Worm (Caenorhabditis elegans) whole organism, L4 larva: ENCODE measurements around the gene pat-9.

Experiments used
- Y5F2A.4 ChIP-seq: fragments of 200-800 bp; sonication (Bioruptor generic); optimal IDR thresholded peaks from 2 replicates; lab custom pipeline; 2018; ENCODE audit warnings: mild to moderate bottlenecking, missing genetic modification characterization, missing compliant biosample characterization
- aha-1 ChIP-seq: fragments of 150-350 bp; peaks from one replicate; lab custom pipeline; 2014; ENCODE audit warnings: missing biosample characterization, missing genetic modification characterization
- ceh-44 ChIP-seq: fragments of 200-800 bp; sonication (Bioruptor generic); IDR thresholded peaks from 2 replicates; pipeline ENCODE4 v1.3.6; 2022; ENCODE audit warnings: missing genetic modification reagents, missing genetic modification characterization, missing compliant biosample characterization
- daf-16 ChIP-seq, 3 experiments: sonication (generic microtip); optimal IDR thresholded peaks; 2 replicates each; lab custom pipeline; 2016 to 2017; ENCODE audit warnings: missing genetic modification characterization in 3 of 3, missing genetic modification reagents in 3 of 3, mild to moderate bottlenecking in 2 of 3, missing compliant biosample characterization in 2 of 3, missing biosample characterization in 1 of 3, moderate library complexity in 1 of 3
- daf-19 ChIP-seq: fragments of 200-800 bp; sonication (Bioruptor generic); conservative IDR thresholded peaks from 2 replicates; pipeline ENCODE4 v1.3.6; 2022; ENCODE audit warnings: missing genetic modification characterization, missing compliant biosample characterization
- dmd-6 ChIP-seq: fragments of 200-800 bp; sonication (Bioruptor generic); IDR thresholded peaks from 2 replicates; pipeline ENCODE4 v1.3.6; 2022; ENCODE audit warnings: missing genetic modification reagents, missing genetic modification characterization, missing compliant biosample characterization
- dmd-8 ChIP-seq: fragments of 200-800 bp; sonication (Bioruptor generic); IDR thresholded peaks from 2 replicates; pipeline ENCODE4 v1.3.6; 2022; ENCODE audit warnings: missing genetic modification characterization, missing compliant biosample characterization
- dmd-9 ChIP-seq: fragments of 200-800 bp; sonication (Bioruptor generic); IDR thresholded peaks from 2 replicates; pipeline ENCODE4 v1.3.6; 2022; ENCODE audit warnings: missing genetic modification reagents, missing genetic modification characterization, missing compliant biosample characterization
- egl-27 ChIP-seq: sonication (generic microtip); optimal IDR thresholded peaks from 3 replicates; lab custom pipeline; 2017; ENCODE audit warnings: missing biosample characterization, missing genetic modification reagents, missing genetic modification characterization
- fkh-10 ChIP-seq: fragments of 150-350 bp; optimal IDR thresholded peaks from 2 replicates; lab custom pipeline; 2014; ENCODE audit warnings: missing biosample characterization, missing genetic modification reagents, missing genetic modification characterization
- fos-1 ChIP-seq: fragments of 150-350 bp; optimal IDR thresholded peaks from 2 replicates; lab custom pipeline; 2014; ENCODE audit warnings: missing biosample characterization, missing genetic modification characterization
- gei-8 ChIP-seq: fragments of 200-800 bp; sonication (Bioruptor generic); optimal IDR thresholded peaks from 2 replicates; lab custom pipeline; 2018; ENCODE audit warnings: mild to moderate bottlenecking, missing genetic modification characterization, missing compliant biosample characterization
- hlh-11 ChIP-seq: fragments of 200-800 bp; sonication (Bioruptor generic); optimal IDR thresholded peaks from 2 replicates; lab custom pipeline; 2018; ENCODE audit warnings: mild to moderate bottlenecking, missing genetic modification characterization, missing compliant biosample characterization
- hlh-30 ChIP-seq: sonication (generic microtip); optimal IDR thresholded peaks from 2 replicates; lab custom pipeline; 2017; ENCODE audit warnings: antibody characterized with exemption, mild to moderate bottlenecking, missing genetic modification characterization, missing compliant biosample characterization; ENCODE audit not compliant: insufficient read depth
- jun-1 ChIP-seq: fragments of 150-350 bp; optimal IDR thresholded peaks from 2 replicates; lab custom pipeline; 2014; ENCODE audit warnings: missing biosample characterization, missing genetic modification reagents, missing genetic modification characterization
- lim-7 ChIP-seq: fragments of 200-800 bp; sonication (Bioruptor generic); IDR thresholded peaks from 2 replicates; pipeline ENCODE4 v1.3.6; 2022; ENCODE audit warnings: missing genetic modification characterization, missing compliant biosample characterization
- lin-1 ChIP-seq: fragments of 200-800 bp; sonication (Bioruptor generic); IDR thresholded peaks from 2 replicates; pipeline ENCODE4 v1.3.6; 2022; ENCODE audit warnings: missing genetic modification reagents, missing genetic modification characterization, missing compliant biosample characterization
- lin-29 ChIP-seq: fragments of 200-800 bp; sonication (Bioruptor generic); IDR thresholded peaks from 2 replicates; pipeline ENCODE4 v1.3.6; 2022; ENCODE audit warnings: missing genetic modification reagents, missing genetic modification characterization, missing compliant biosample characterization
- lsy-2 ChIP-seq, 2 experiments: fragments of 150-350 bp in 1 of 2; sonication (generic microtip) in 1 of 2; optimal IDR thresholded peaks; 2 replicates each; lab custom pipeline; 2014 to 2017; ENCODE audit warnings: missing biosample characterization in 2 of 2, missing genetic modification characterization in 2 of 2
- madf-9 ChIP-seq: fragments of 200-800 bp; sonication (Bioruptor generic); conservative IDR thresholded peaks from 2 replicates; pipeline ENCODE4 v1.3.6; 2022; ENCODE audit warnings: missing genetic modification reagents, missing genetic modification characterization, missing compliant biosample characterization
- mdl-1 ChIP-seq, 2 experiments: fragments of 150-350 bp in 1 of 2; sonication (generic microtip) in 1 of 2; optimal IDR thresholded peaks; 2 replicates each; lab custom pipeline; 2014 to 2017; ENCODE audit warnings: missing biosample characterization in 2 of 2, missing genetic modification characterization in 2 of 2
- mdt-29 ChIP-seq: fragments of 200-800 bp; sonication (Bioruptor generic); IDR thresholded peaks from 2 replicates; pipeline ENCODE4 v1.3.6; 2022; ENCODE audit warnings: missing genetic modification reagents, missing genetic modification characterization, missing compliant biosample characterization
- mxl-3 ChIP-seq: fragments of 200-800 bp; sonication (Bioruptor generic); optimal IDR thresholded peaks from 2 replicates; lab custom pipeline; 2018; ENCODE audit warnings: mild to moderate bottlenecking, missing genetic modification characterization, missing compliant biosample characterization
- nhr-111 ChIP-seq: fragments of 200-800 bp; sonication (Bioruptor generic); optimal IDR thresholded peaks from 2 replicates; lab custom pipeline; 2018; ENCODE audit warnings: mild to moderate bottlenecking, missing genetic modification characterization, missing compliant biosample characterization
- nhr-25 ChIP-seq: sonication (generic microtip); optimal IDR thresholded peaks from 2 replicates; lab custom pipeline; 2017; ENCODE audit warnings: missing genetic modification characterization, mild to moderate bottlenecking, missing compliant biosample characterization, antibody characterized with exemption, moderate library complexity, borderline replicate concordance; ENCODE audit not compliant: insufficient read depth
- nhr-28 ChIP-seq: fragments of 150-350 bp; optimal IDR thresholded peaks from 2 replicates; lab custom pipeline; 2014; ENCODE audit warnings: missing biosample characterization, missing genetic modification characterization
- nhr-48 ChIP-seq: sonication (generic microtip); optimal IDR thresholded peaks from 2 replicates; lab custom pipeline; 2016; ENCODE audit warnings: mild to moderate bottlenecking, missing genetic modification characterization, missing compliant biosample characterization
- rbr-2 ChIP-seq: sonication (generic microtip); optimal IDR thresholded peaks from 2 replicates; lab custom pipeline; 2016; ENCODE audit warnings: missing genotype, missing genetic modification characterization, missing compliant biosample characterization
- saeg-2 ChIP-seq: fragments of 200-800 bp; sonication (Bioruptor generic); IDR thresholded peaks from 2 replicates; pipeline ENCODE4 v1.3.6; 2022; ENCODE audit warnings: missing genetic modification reagents, missing genetic modification characterization, missing compliant biosample characterization
- set-16 ChIP-seq: fragments of 200-800 bp; sonication (Bioruptor generic); IDR thresholded peaks from 2 replicates; pipeline ENCODE4 v1.3.6; 2022; ENCODE audit warnings: missing genetic modification reagents, missing genetic modification characterization, missing compliant biosample characterization
- snpc-1.2 ChIP-seq: fragments of 200-800 bp; sonication (Bioruptor generic); IDR thresholded peaks from 2 replicates; pipeline ENCODE4 v1.3.6; 2022; ENCODE audit warnings: missing genetic modification reagents, missing genetic modification characterization, missing compliant biosample characterization
- snpc-4 ChIP-seq: fragments of 150-350 bp; optimal IDR thresholded peaks from 2 replicates; lab custom pipeline; 2014; ENCODE audit warnings: missing biosample characterization, missing genetic modification characterization
- spr-1 ChIP-seq: sonication (generic microtip); optimal IDR thresholded peaks from 2 replicates; lab custom pipeline; 2016; ENCODE audit warnings: mild to moderate bottlenecking, missing genetic modification characterization, missing compliant biosample characterization
- unc-130 ChIP-seq: sonication (generic microtip); optimal IDR thresholded peaks from 2 replicates; lab custom pipeline; 2016; ENCODE audit warnings: missing genetic modification reagents, missing genetic modification characterization, missing compliant biosample characterization
- vab-7 ChIP-seq: fragments of 200-800 bp; sonication (Bioruptor generic); IDR thresholded peaks from 2 replicates; pipeline ENCODE4 v1.3.6; 2022; ENCODE audit warnings: missing genetic modification reagents, missing genetic modification characterization, missing compliant biosample characterization

The pat-9 gene

ce11 chrX:16558776-16559175 lies 22.1 kb downstream of the pat-9 start (continued):
- TF ChIP-seq hlh-30 (tag; lab: Kevin White, UChicago) (peak; percentile 34), daf-16 (GFP tag; optimal IDR thresholded peaks at IDR 0.05; lab: Kevin White, UChicago) (peak in 1 of 2 experiments; percentile 46), daf-16 (tag; optimal IDR thresholded peaks at IDR 0.05; lab: Kevin White, UChicago) (peak; percentile 44), egl-27 (no peak), spr-1 (no peak), nhr-25 (tag; lab: Kevin White, UChicago) (no peak), vab-7 (peak; percentile 66), unc-130 (GFP tag; lab: Kevin White, UChicago) (peak; percentile 9), dmd-9 (GFP tag; lab: Robert Waterston, UW) (no peak), dmd-8 (0 out of 2 replicates have a peak, but pooled peaks have one; percentile 54), dmd-6 (GFP tag; lab: Robert Waterston, UW) (peak; percentile 47), daf-19 (0 out of 2 replicates have a peak, but pooled peaks have one; percentile 19), lim-7 (GFP tag; lab: Robert Waterston, UW) (peak; percentile 69), lin-1 (peak; percentile 50; the same call in 1 of the 2 replicates)

- TF ChIP-seq ceh-44 (GFP tag; lab: Robert Waterston, UW) (no peak), mxl-3 (GFP tag; lab: Kevin White, UChicago) (peak; percentile 13), gei-8 (GFP tag; lab: Kevin White, UChicago) (no peak), mdl-1 (tag; optimal IDR thresholded peaks at IDR 0.05; lab: Kevin White, UChicago) (peak in 1 of 2 experiments; percentile 52), hlh-11 (tag; lab: Kevin White, UChicago) (peak; percentile 5), aha-1 (tag; lab: Kevin White, UChicago) (peak; percentile 69), nhr-28 (tag; lab: Kevin White, UChicago) (peak; percentile 41)
Observed at ce11 chrX:16559387-16559786, 22.7 kb downstream of the pat-9 start.

- peak; percentile 30 for TF ChIP-seq nhr-28 (tag; lab: Kevin White, UChicago)
- peak; percentile 25 for TF ChIP-seq hlh-30 (tag; lab: Kevin White, UChicago)
- no peak for TF ChIP-seq lsy-2 (tag; optimal IDR thresholded peaks at IDR 0.05; lab: Kevin White, UChicago)
- no peak for TF ChIP-seq nhr-111
- TF ChIP-seq mxl-3 (GFP tag; lab: Kevin White, UChicago), result peak; percentile 15
- peak; percentile 34 for TF ChIP-seq hlh-11 (tag; lab: Kevin White, UChicago)
- TF ChIP-seq mdl-1 (tag; optimal IDR thresholded peaks at IDR 0.05; lab: Kevin White, UChicago), result peak in 1 of 2 experiments; percentile 38
Observed at ce11 chrX:16560895-16561294, 24.2 kb downstream of the pat-9 start.

ce11 chrX:16564515-16565285 lies 28.0 kb downstream of the pat-9 start:
- TF ChIP-seq saeg-2 (GFP tag; lab: Robert Waterston, UW) (no peak), snpc-4 (tag; lab: Kevin White, UChicago) (peak; percentile 68), rbr-2 (tag; lab: Kevin White, UChicago) (no peak), snpc-1.2 (GFP tag; lab: Robert Waterston, UW) (0 out of 2 replicates have a peak, but pooled peaks have one; percentile 22), lsy-2 (tag; optimal IDR thresholded peaks at IDR 0.05; lab: Kevin White, UChicago) (no peak), fos-1 (tag; lab: Kevin White, UChicago) (no peak), madf-9 (no peak), nhr-48 (tag; lab: Kevin White, UChicago) (no peak), jun-1 (tag; lab: Kevin White, UChicago) (no peak), Y5F2A.4 (GFP tag; lab: Kevin White, UChicago) (no peak), mdt-29 (no peak), set-16 (GFP tag; lab: Robert Waterston, UW) (no peak), fkh-10 (GFP tag; lab: Kevin White, UChicago) (peak; percentile 28), lin-29 (GFP tag; lab: Robert Waterston, UW) (no peak)
